Fruit fly (Drosophila melanogaster) whole organism, prepupa: ENCODE measurements around the gene Tengl1.

Experiments
- CG11294 ChIP-seq: fragments of 200-800 bp; sonication (Bioruptor generic); IDR thresholded peaks from 2 replicates; pipeline ENCODE4 v1.3.6; 2022; ENCODE audit warnings: missing biosample characterization, missing genetic modification characterization
- CG16779 ChIP-seq: fragments of 200-800 bp; sonication (Bioruptor generic); optimal IDR thresholded peaks from 3 replicates; lab custom pipeline; 2017; ENCODE audit warnings: missing biosample characterization, mild to moderate bottlenecking, missing genetic modification characterization
- CG32006 ChIP-seq: fragments of 200-800 bp; sonication (Bioruptor generic); optimal IDR thresholded peaks from 3 replicates; lab custom pipeline; 2017; ENCODE audit warnings: missing biosample characterization, mild to moderate bottlenecking, missing genetic modification characterization
- Sox15 ChIP-seq: fragments of 200-800 bp; sonication (Bioruptor generic); optimal IDR thresholded peaks from 3 replicates; lab custom pipeline; 2016; ENCODE audit warnings: missing biosample characterization, missing genetic modification characterization
- salr ChIP-seq, 2 experiments: fragments of 200-800 bp; sonication (Bioruptor generic); optimal IDR thresholded peaks; 3 replicates each; lab custom pipeline; 2016 to 2018; ENCODE audit warnings: missing biosample characterization in 2 of 2, missing genetic modification characterization in 2 of 2, mild to moderate bottlenecking in 1 of 2

DNA sequence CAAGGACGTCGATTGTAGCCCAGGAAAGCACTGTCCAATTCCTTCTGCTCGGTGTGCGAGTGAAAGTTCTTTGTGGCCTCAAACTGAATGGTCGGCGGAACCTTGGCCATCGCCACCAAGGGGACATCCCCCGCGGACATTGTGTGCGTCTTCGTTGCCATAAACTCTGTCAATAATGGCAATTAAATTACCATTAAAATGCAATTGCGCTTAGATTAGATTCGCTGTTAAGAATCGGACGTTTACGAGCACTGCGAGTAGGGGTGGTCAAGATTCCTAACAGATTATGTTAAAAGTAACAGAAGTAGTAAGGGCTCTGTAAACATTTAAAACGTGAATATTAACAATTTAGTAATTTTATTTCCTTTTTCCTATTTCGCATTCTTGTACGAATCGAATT is 24.3 kb downstream of the Tengl1 start, which contains the start of gene daed:
- TF ChIP-seq Sox15 (GFP tag; lab: Kevin White, UChicago) (no peak), CG32006 (GFP tag; lab: Kevin White, UChicago) (no peak), CG11294 (GFP tag; lab: Robert Waterston, UW) (no peak), salr (GFP tag; optimal IDR thresholded peaks at IDR 0.05; lab: Kevin White, UChicago) (no peak), CG16779 (no peak)
